Fruit fly (Drosophila melanogaster) whole organism, wandering third instar larva: ENCODE results near the gene Rat1.

Experiments
- Abd-B ChIP-seq: fragments of >200 bp; optimal IDR thresholded peaks from 2 replicates; lab custom pipeline; 2017; ENCODE audit warnings: missing biosample characterization, missing genetic modification characterization
- CG32264 ChIP-seq: fragments of 200-800 bp; sonication (Bioruptor generic); optimal IDR thresholded peaks from 2 replicates; lab custom pipeline; 2016; ENCODE audit warnings: missing biosample characterization, missing genetic modification characterization
- CG9705 ChIP-seq: fragments of 200-800 bp; sonication (Bioruptor generic); optimal IDR thresholded peaks from 2 replicates; lab custom pipeline; 2018; ENCODE audit warnings: missing biosample characterization, mild to moderate bottlenecking, missing genetic modification characterization
- CrebA ChIP-seq: fragments of 200-800 bp; sonication (Bioruptor generic); optimal IDR thresholded peaks from 2 replicates; lab custom pipeline; 2016; ENCODE audit warnings: missing biosample characterization, mild to moderate bottlenecking, missing genetic modification characterization, borderline replicate concordance
- Dfd ChIP-seq: fragments of >200 bp; optimal IDR thresholded peaks from 2 replicates; lab custom pipeline; 2017; ENCODE audit warnings: missing biosample characterization, missing genetic modification characterization
- Dif ChIP-seq: fragments of 200-275, 200-300 bp; sonication (Bioruptor generic); optimal IDR thresholded peaks from 2 replicates; lab custom pipeline; 2018; ENCODE audit warnings: missing biosample characterization, missing genetic modification characterization; ENCODE audit not compliant: partially characterized antibody
- GATAd ChIP-seq: sonication (Bioruptor generic); optimal IDR thresholded peaks from 2 replicates; lab custom pipeline; 2016; ENCODE audit warnings: missing biosample characterization, missing genetic modification characterization
- HLH106 ChIP-seq: fragments of 200-800 bp; optimal IDR thresholded peaks from 3 replicates; lab custom pipeline; 2019; ENCODE audit warnings: missing biosample characterization, mild to moderate bottlenecking, missing genetic modification characterization, moderate library complexity
- Hnf4 ChIP-seq: fragments of 200-800 bp; sonication (Bioruptor generic); optimal IDR thresholded peaks from 2 replicates; lab custom pipeline; 2016; ENCODE audit warnings: missing biosample characterization, mild to moderate bottlenecking, missing genetic modification characterization
- Hr78 ChIP-seq: fragments of >200 bp; optimal IDR thresholded peaks from 2 replicates; lab custom pipeline; 2017; ENCODE audit warnings: missing biosample characterization, missing genetic modification characterization
- Hr83 ChIP-seq: fragments of 200-300 bp; sonication (Bioruptor generic); optimal IDR thresholded peaks from 2 replicates; lab custom pipeline; 2016; ENCODE audit warnings: missing biosample characterization, mild to moderate bottlenecking, missing genetic modification characterization, moderate library complexity; ENCODE audit not compliant: poor library complexity, severe bottlenecking
- Jra ChIP-seq: sonication (Bioruptor generic); optimal IDR thresholded peaks from 2 replicates; lab custom pipeline; 2016; ENCODE audit warnings: missing biosample characterization, missing genetic modification characterization
- Mio ChIP-seq: sonication (Bioruptor generic); optimal IDR thresholded peaks from 2 replicates; lab custom pipeline; 2016; ENCODE audit warnings: missing biosample characterization, missing genetic modification characterization
- Myc ChIP-seq: fragments of >200 bp; optimal IDR thresholded peaks from 2 replicates; lab custom pipeline; 2017
- N ChIP-seq: fragments of >200 bp; optimal IDR thresholded peaks from 2 replicates; lab custom pipeline; 2018; ENCODE audit warnings: missing biosample characterization, missing external identifiers, missing genetic modification characterization
- OdsH ChIP-seq: fragments of 200-800 bp; sonication (Bioruptor generic); optimal IDR thresholded peaks from 2 replicates; lab custom pipeline; 2016; ENCODE audit warnings: missing biosample characterization, mild to moderate bottlenecking, missing genetic modification characterization
- Rel ChIP-seq, 2 experiments: fragments of 200-800 bp; sonication (Bioruptor generic) in 1 of 2; optimal IDR thresholded peaks; 2 replicates in 1 of 2; 3 replicates in 1 of 2; lab custom pipeline; 2016 to 2019; ENCODE audit warnings: mild to moderate bottlenecking in 2 of 2, missing biosample characterization in 2 of 2, missing genetic modification characterization in 2 of 2, moderate library complexity in 1 of 2
- Sp1 ChIP-seq: fragments of 200-800 bp; sonication (Bioruptor generic); optimal IDR thresholded peaks from 3 replicates; lab custom pipeline; 2019; ENCODE audit warnings: missing biosample characterization, mild to moderate bottlenecking, missing genetic modification characterization, moderate library complexity
- Vsx2 ChIP-seq: fragments of 200-300, 225-300 bp; sonication (Bioruptor generic); optimal IDR thresholded peaks from 2 replicates; lab custom pipeline; 2018; ENCODE audit warnings: missing biosample characterization, missing genetic modification characterization; ENCODE audit not compliant: partially characterized antibody
- br ChIP-seq: fragments of 200-800 bp; sonication (Bioruptor generic); optimal IDR thresholded peaks from 2 replicates; lab custom pipeline; 2016; ENCODE audit warnings: missing biosample characterization, missing genetic modification characterization
- brk ChIP-seq: fragments of 200-800 bp; sonication (Bioruptor generic); optimal IDR thresholded peaks from 2 replicates; lab custom pipeline; 2016; ENCODE audit warnings: missing biosample characterization, mild to moderate bottlenecking, missing genetic modification characterization
- dl ChIP-seq, 2 experiments: fragments of 175-275, 200-275 bp in 1 of 2; fragments of 200-275 bp in 1 of 2; sonication (Bioruptor generic); optimal IDR thresholded peaks; lab custom pipeline; 2018; ENCODE audit warnings: mild to moderate bottlenecking in 2 of 2, missing biosample characterization in 2 of 2, missing genetic modification characterization in 2 of 2, moderate library complexity in 2 of 2; ENCODE audit not compliant: partially characterized antibody in 2 of 2, insufficient read depth in 1 of 2
- dmrt93B ChIP-seq: fragments of 200-800 bp; sonication (Bioruptor generic); optimal IDR thresholded peaks from 2 replicates; lab custom pipeline; 2018; ENCODE audit warnings: missing biosample characterization, mild to moderate bottlenecking, missing genetic modification characterization
- dsf ChIP-seq: sonication (Bioruptor generic); optimal IDR thresholded peaks from 2 replicates; lab custom pipeline; 2016; ENCODE audit warnings: missing biosample characterization, missing genetic modification characterization, borderline replicate concordance
- ey ChIP-seq: fragments of 200-800 bp; sonication (Bioruptor generic); optimal IDR thresholded peaks from 2 replicates; lab custom pipeline; 2016; ENCODE audit warnings: missing biosample characterization, missing genetic modification characterization
- foxo ChIP-seq, 2 experiments: fragments of 200-800 bp; sonication (Bioruptor generic); optimal IDR thresholded peaks; 2 replicates in 1 of 2; 3 replicates in 1 of 2; lab custom pipeline; 2016 to 2017; ENCODE audit warnings: missing biosample characterization in 2 of 2, missing genetic modification characterization in 2 of 2
- fru ChIP-seq: fragments of 200-800 bp; sonication (Bioruptor generic); optimal IDR thresholded peaks from 3 replicates; lab custom pipeline; 2016; ENCODE audit warnings: missing biosample characterization, mild to moderate bottlenecking, missing genetic modification characterization
- h ChIP-seq: fragments of 200-800 bp; sonication (Bioruptor generic); optimal IDR thresholded peaks from 3 replicates; lab custom pipeline; 2016; ENCODE audit warnings: missing biosample characterization, mild to moderate bottlenecking, missing genetic modification characterization
- jim ChIP-seq: fragments of 175-275, 200-325 bp; sonication (Bioruptor generic); optimal IDR thresholded peaks from 2 replicates; lab custom pipeline; 2016; ENCODE audit warnings: missing biosample characterization, mild to moderate bottlenecking, missing genetic modification characterization
- lola ChIP-seq: fragments of >200 bp; optimal IDR thresholded peaks from 2 replicates; lab custom pipeline; 2017; ENCODE audit warnings: missing biosample characterization, missing genetic modification characterization
- pan ChIP-seq: fragments of >200 bp; optimal IDR thresholded peaks from 2 replicates; lab custom pipeline; 2017
- psq ChIP-seq: fragments of 200-800 bp; sonication (Bioruptor generic); optimal IDR thresholded peaks from 3 replicates; lab custom pipeline; 2017; ENCODE audit warnings: missing biosample characterization, mild to moderate bottlenecking, missing genetic modification characterization, moderate library complexity
- rgr ChIP-seq: fragments of 200-800 bp; sonication (Bioruptor generic); optimal IDR thresholded peaks from 3 replicates; lab custom pipeline; 2016; ENCODE audit warnings: missing biosample characterization, mild to moderate bottlenecking, missing genetic modification characterization
- sage ChIP-seq: fragments of 200-800 bp; sonication (Bioruptor generic); optimal IDR thresholded peaks from 2 replicates; lab custom pipeline; 2016; ENCODE audit warnings: missing biosample characterization, mild to moderate bottlenecking, missing genetic modification characterization
- sv ChIP-seq: fragments of 200-800 bp; sonication (Bioruptor generic); optimal IDR thresholded peaks from 3 replicates; lab custom pipeline; 2016; ENCODE audit warnings: missing biosample characterization, missing genetic modification characterization
- tai ChIP-seq: sonication (Bioruptor generic); optimal IDR thresholded peaks from 2 replicates; lab custom pipeline; 2016; ENCODE audit warnings: missing biosample characterization, missing genetic modification characterization
- usp ChIP-seq: fragments of >200 bp; optimal IDR thresholded peaks from 2 replicates; lab custom pipeline; 2017; ENCODE audit warnings: missing biosample characterization, missing genetic modification characterization
- woc ChIP-seq: sonication (Bioruptor generic); optimal IDR thresholded peaks from 2 replicates; lab custom pipeline; 2016; ENCODE audit warnings: missing biosample characterization, mild to moderate bottlenecking, missing genetic modification characterization

Gene Rat1

dm6 chr2L:6921360-6922090 lies 13.6 kb downstream of the Rat1 start:
- TF ChIP-seq Mio (no peak), sage (GFP tag; lab: Kevin White, UChicago) (no peak), h (peak; percentile 30), psq (GFP tag; lab: Kevin White, UChicago) (peak; percentile 88), Sp1 (GFP tag; lab: Kevin White, UChicago) (peak; percentile 3), HLH106 (no peak), lola (GFP tag; lab: Kevin White, UChicago) (no peak), br (GFP tag; lab: Kevin White, UChicago) (no peak), fru (GFP tag; lab: Kevin White, UChicago) (peak; percentile 29), Myc (peak; percentile 1), OdsH (GFP tag; lab: Kevin White, UChicago) (no peak), Vsx2 (GFP tag; lab: Kevin White, UChicago) (no peak), Hnf4 (GFP tag; lab: Kevin White, UChicago) (no peak), Hr78 (GFP tag; lab: Kevin White, UChicago) (no peak), Rel (GFP tag; optimal IDR thresholded peaks at IDR 0.05; lab: Kevin White, UChicago) (no peak), Rel (tag; optimal IDR thresholded peaks at IDR 0.05; lab: Kevin White, UChicago) (peak; percentile 66), woc (GFP tag; lab: Kevin White, UChicago) (no peak), brk (GFP tag; lab: Kevin White, UChicago) (no peak), Dfd (GFP tag; lab: Kevin White, UChicago) (no peak), Jra (GFP tag; lab: Kevin White, UChicago) (no peak), usp (GFP tag; lab: Kevin White, UChicago) (no peak)

- TF ChIP-seq Jra (GFP tag; lab: Kevin White, UChicago) (peak; percentile 22), br (GFP tag; lab: Kevin White, UChicago) (peak; percentile 74), Hr78 (GFP tag; lab: Kevin White, UChicago) (no peak), dmrt93B (no peak), dl (GFP tag; optimal IDR thresholded peaks at IDR 0.05; lab: Kevin White, UChicago; ENCODE audit: insufficient read depth in 1 of 2, partially characterized antibody in 2 of 2) (peak in 1 of 2 experiments; percentile 35), dsf (GFP tag; lab: Kevin White, UChicago) (no peak), ey (GFP tag; lab: Kevin White, UChicago) (peak; percentile 83), Vsx2 (GFP tag; lab: Kevin White, UChicago) (no peak), HLH106 (peak; percentile 54), rgr (peak; percentile 83), Mio (no peak), Rel (GFP tag; optimal IDR thresholded peaks at IDR 0.05; lab: Kevin White, UChicago) (peak; percentile 11), Rel (tag; optimal IDR thresholded peaks at IDR 0.05; lab: Kevin White, UChicago) (no peak), sv (GFP tag; lab: Kevin White, UChicago) (peak; percentile 31), h (peak; percentile 86), woc (GFP tag; lab: Kevin White, UChicago) (peak; percentile 60), jim (no peak), pan (lab: Kevin White, UChicago) (no peak), CrebA (GFP tag; lab: Kevin White, UChicago) (no peak), tai (GFP tag; lab: Kevin White, UChicago) (no peak), Abd-B (GFP tag; lab: Kevin White, UChicago) (no peak), CG32264 (GFP tag; lab: Kevin White, UChicago) (peak; percentile 48), Myc (no peak), N (GFP tag; lab: Kevin White, UChicago) (no peak), Sp1 (GFP tag; lab: Kevin White, UChicago) (peak; percentile 54), foxo (GFP tag; optimal IDR thresholded peaks at IDR 0.05; lab: Kevin White, UChicago) (peak in 1 of 2 experiments; percentile 84), CG9705 (GFP tag; lab: Kevin White, UChicago) (no peak), Hnf4 (GFP tag; lab: Kevin White, UChicago) (peak; percentile 83), usp (GFP tag; lab: Kevin White, UChicago) (no peak), Dfd (GFP tag; lab: Kevin White, UChicago) (no peak), GATAd (no peak), psq (GFP tag; lab: Kevin White, UChicago) (peak; percentile 45), sage (GFP tag; lab: Kevin White, UChicago) (peak; percentile 57), fru (GFP tag; lab: Kevin White, UChicago) (peak; percentile 77), Dif (peak; percentile 20), lola (GFP tag; lab: Kevin White, UChicago) (no peak), OdsH (GFP tag; lab: Kevin White, UChicago) (peak; percentile 82), Hr83 (GFP tag; lab: Kevin White, UChicago) (peak; percentile 46), brk (GFP tag; lab: Kevin White, UChicago) (peak; percentile 76)
These were observed 14.3 kb downstream of the Rat1 start for dm6 chr2L:6922091-6922753.
